Fruit fly (Drosophila melanogaster) whole organism, embryonic: ENCODE data around the gene CG42335.

Experiments used
- CG16779 ChIP-seq: fragments of 200-800 bp; sonication (Bioruptor generic); IDR thresholded peaks from 2 replicates; pipeline ENCODE4 v1.3.6; 2022; ENCODE audit warnings: missing biosample characterization, missing genetic modification characterization
- CG3163 ChIP-seq: fragments of 200-800 bp; sonication (Bioruptor generic); optimal IDR thresholded peaks from 3 replicates; lab custom pipeline; 2016; ENCODE audit warnings: missing biosample characterization, missing genetic modification characterization
- CG3838 ChIP-seq: fragments of 200-800 bp; sonication (Bioruptor generic); optimal IDR thresholded peaks from 3 replicates; lab custom pipeline; 2016; ENCODE audit warnings: missing biosample characterization, missing genetic modification characterization
- CG4707 ChIP-seq: fragments of 200-800 bp; sonication (Bioruptor generic); optimal IDR thresholded peaks from 2 replicates; lab custom pipeline; 2018; ENCODE audit warnings: missing biosample characterization, mild to moderate bottlenecking, missing genetic modification characterization, moderate library complexity
- Deaf1 ChIP-seq: fragments of 200-800 bp; optimal IDR thresholded peaks from 3 replicates; lab custom pipeline; 2019; ENCODE audit warnings: missing biosample characterization, mild to moderate bottlenecking, missing genetic modification characterization, moderate library complexity
- Gug ChIP-seq: fragments of 200-800 bp; sonication (Bioruptor generic); IDR thresholded peaks from 4 replicates; pipeline ENCODE4 v1.3.6; 2022; ENCODE audit warnings: missing biosample characterization, missing genetic modification characterization
- Nf-YA ChIP-seq: fragments of 200-800 bp; sonication (Bioruptor generic); IDR thresholded peaks from 2 replicates; pipeline ENCODE4 v1.3.6; 2022; ENCODE audit warnings: missing biosample characterization, missing genetic modification characterization
- ftz-f1 ChIP-seq: fragments of 200-800 bp; sonication (Bioruptor generic); optimal IDR thresholded peaks from 2 replicates; lab custom pipeline; 2016; ENCODE audit warnings: missing biosample characterization, missing genetic modification characterization
- sc ChIP-seq, 3 experiments: fragments of >200 bp in 2 of 3; fragments of 200-800 bp in 1 of 3; sonication (Bioruptor generic) in 1 of 3; optimal IDR thresholded peaks; 2 replicates in 2 of 3; 3 replicates in 1 of 3; lab custom pipeline; 2017; ENCODE audit warnings: mild to moderate bottlenecking in 1 of 3, missing biosample characterization in 1 of 3, missing genetic modification characterization in 1 of 3, missing genetic modification reagents in 1 of 3

DNA sequence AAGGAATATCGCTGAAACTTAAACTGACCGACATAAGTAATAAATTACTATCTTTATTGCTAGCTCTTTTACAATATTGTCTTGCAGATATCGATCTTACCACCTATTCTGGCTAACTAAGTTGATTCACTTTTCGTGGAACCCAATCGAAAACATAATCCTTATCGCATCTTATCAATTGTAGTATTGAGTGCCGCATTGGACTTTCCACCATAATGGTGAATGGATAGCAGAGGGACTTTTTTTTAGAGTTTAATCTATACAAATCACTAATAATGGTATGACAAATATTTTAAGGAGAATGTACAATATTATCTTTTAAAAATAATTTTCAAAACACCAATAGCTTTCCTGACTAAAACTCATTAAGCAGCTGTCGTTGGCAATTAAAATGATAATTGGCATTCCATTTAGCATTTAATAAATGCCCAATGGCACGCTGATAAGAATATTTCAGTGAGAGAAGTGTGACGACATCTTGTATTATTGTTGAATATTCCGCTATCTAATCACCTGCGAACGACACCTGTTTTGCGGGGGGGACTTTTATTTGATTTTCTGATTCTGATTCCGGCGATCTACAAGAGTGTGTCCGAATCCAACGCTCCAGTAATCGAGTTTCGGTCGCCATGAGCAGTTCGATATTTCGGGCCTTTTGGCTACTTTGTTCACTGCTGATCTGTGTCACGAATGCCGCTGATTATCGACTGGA, at the start of gene CG42335:
- TF ChIP-seq CG3163 (GFP tag; lab: Kevin White, UChicago) (no peak), CG16779 (GFP tag; lab: Robert Waterston, UW) (no peak), ftz-f1 (GFP tag; lab: Kevin White, UChicago) (no peak), Deaf1 (tag; lab: Kevin White, UChicago) (peak; percentile 27), sc (optimal IDR thresholded peaks at IDR 0.05; lab: Kevin White, UChicago) (no peak), sc (GFP tag; optimal IDR thresholded peaks at IDR 0.05; lab: Kevin White, UChicago) (no peak), Gug (no peak), Nf-YA (no peak), CG4707 (GFP tag; lab: Kevin White, UChicago) (no peak), CG3838 (GFP tag; lab: Kevin White, UChicago) (no peak)
